Fruit fly (Drosophila melanogaster) whole organism: ENCODE measurements around the gene CG7191.

ENCODE experiments used
- CG8478 ChIP-seq: fragments of >200 bp; optimal IDR thresholded peaks from 2 replicates; lab custom pipeline; 2018; ENCODE audit warnings: inconsistent platforms
- EcR ChIP-seq, 2 experiments: fragments of >200 bp; optimal IDR thresholded peaks; 2 replicates each; lab custom pipeline; 2017; ENCODE audit warnings: missing biosample characterization in 2 of 2, missing genetic modification characterization in 2 of 2, missing genetic modification reagents in 2 of 2
- pan ChIP-seq: fragments of >200 bp; optimal IDR thresholded peaks from 2 replicates; lab custom pipeline; 2017
- psq ChIP-seq: fragments of >200 bp; optimal IDR thresholded peaks from 2 replicates; lab custom pipeline; 2017
- usp ChIP-seq: fragments of >200 bp; optimal IDR thresholded peaks from 2 replicates; lab custom pipeline; 2017; ENCODE audit warnings: missing biosample characterization, missing genetic modification characterization, mixed read lengths

dm6 chr2L:7771891-7772290 is 4.5 kb downstream of the CG7191 start:
- TF ChIP-seq pan (lab: Kevin White, UChicago), result no peak
- no peak for TF ChIP-seq EcR (GFP tag; optimal IDR thresholded peaks at IDR 0.05; lab: Kevin White, UChicago)
- no peak for TF ChIP-seq usp
- TF ChIP-seq CG8478, result no peak
- TF ChIP-seq psq, result no peak
